Worm (Caenorhabditis elegans): ENCODE data around the gene srv-1.

DNA sequence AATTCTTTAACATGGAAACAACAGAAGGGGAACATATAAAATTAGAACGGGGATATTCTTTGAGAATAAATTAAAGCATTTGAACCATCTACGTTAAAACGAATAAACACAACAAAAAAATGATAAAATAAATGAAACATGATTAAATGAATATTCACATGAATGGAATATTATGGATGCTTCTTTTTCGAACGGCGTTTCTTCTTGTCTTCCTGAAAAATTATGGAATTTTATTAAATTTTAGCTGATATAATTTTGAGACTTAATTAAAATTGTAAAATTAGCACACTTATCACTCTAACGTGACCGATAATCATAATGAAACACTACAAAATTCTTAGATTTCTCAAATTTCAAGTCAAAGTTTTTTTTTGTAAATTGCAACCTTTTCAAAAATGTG is 50.4 kb downstream of the srv-1 start:
- TF ChIP-seq flt-1 (GFP tag; IDR thresholded peaks at IDR 0.05) (no peak), ref-1 (GFP tag; conservative IDR thresholded peaks at IDR 0.05) (no peak), cog-1 (tag; optimal IDR thresholded peaks at IDR 0.05) (no peak), tab-1 (GFP tag; IDR thresholded peaks at IDR 0.05) (no peak), klf-2 (GFP tag; conservative IDR thresholded peaks at IDR 0.05) (no peak), ztf-23 (GFP tag; IDR thresholded peaks at IDR 0.05) (no peak), T22C8.4 (GFP tag; IDR thresholded peaks at IDR 0.05) (no peak)
